Fruit fly (Drosophila melanogaster) whole organism, embryonic: Measurements from ENCODE around the gene CG10132.

ENCODE experiments used
- Aef1 ChIP-seq: fragments of 200-800 bp; sonication (Bioruptor generic); IDR thresholded peaks from 3 replicates; pipeline ENCODE4 v1.3.6; 2022; ENCODE audit warnings: missing biosample characterization, missing genetic modification characterization
- Drgx ChIP-seq: fragments of 200-800 bp; sonication (Bioruptor generic); IDR thresholded peaks from 2 replicates; pipeline ENCODE4 v1.3.6; 2022; ENCODE audit warnings: missing biosample characterization, missing genetic modification characterization
- E2f1 ChIP-seq: fragments of 200-800 bp; sonication (Bioruptor generic); IDR thresholded peaks from 2 replicates; pipeline ENCODE4 v1.3.6; 2022; ENCODE audit warnings: missing biosample characterization, missing genetic modification characterization
- zf30C ChIP-seq: fragments of 200-800 bp; sonication (Bioruptor generic); optimal IDR thresholded peaks from 3 replicates; lab custom pipeline; 2018; ENCODE audit warnings: missing biosample characterization, mild to moderate bottlenecking, missing genetic modification characterization

The CG10132 gene

dm6 chr2L:19574364-19574763, 55.7 kb downstream of the CG10132 start:
- TF ChIP-seq zf30C, result peak; percentile 6
- TF ChIP-seq Aef1 (GFP tag; lab: Robert Waterston, UW), result no peak
- 0 out of 2 replicates have a peak, but pooled peaks have one; percentile 15 for TF ChIP-seq Drgx (GFP tag; lab: Robert Waterston, UW)
- TF ChIP-seq E2f1, result 0 out of 2 replicates have a peak, but pooled peaks have one; percentile 16
